Worm (Caenorhabditis elegans): Measurements from ENCODE around the gene F08G12.5.

F08G12.5 gene

DNA sequence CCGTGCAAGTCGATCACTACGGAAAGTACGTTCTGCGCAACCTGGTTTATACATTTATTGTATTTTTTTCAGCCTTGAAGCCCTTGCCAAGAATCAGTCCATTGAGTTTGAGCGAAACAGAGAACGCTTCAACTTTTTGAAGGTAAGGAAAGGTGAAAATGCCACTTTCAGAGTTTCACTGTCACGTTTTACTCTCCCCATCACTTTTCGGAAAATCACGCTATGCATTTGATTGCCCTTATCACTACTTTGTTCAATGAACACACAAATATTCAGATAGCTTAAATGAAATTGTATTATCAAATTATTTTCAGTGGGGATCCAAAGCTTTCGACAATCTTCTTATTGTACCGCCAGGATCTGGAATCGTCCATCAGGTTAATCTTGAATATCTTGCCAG lies 30.4 kb upstream of the F08G12.5 start:
- TF ChIP-seq F16B12.6 (tag; optimal IDR thresholded peaks at IDR 0.05) = no peak
- no peak for TF ChIP-seq sup-37 (GFP tag; optimal IDR thresholded peaks at IDR 0.05)
- TF ChIP-seq unc-62 (GFP tag; optimal IDR thresholded peaks at IDR 0.05) = no peak
- peak in 1 of 2 experiments; percentile 56 for TF ChIP-seq lin-35 (GFP tag; optimal IDR thresholded peaks at IDR 0.05)
- TF ChIP-seq lin-14 (GFP tag; optimal IDR thresholded peaks at IDR 0.05) = no peak
- peak; percentile 33 for TF ChIP-seq elt-2 (tag; optimal IDR thresholded peaks at IDR 0.05)
- TF ChIP-seq ama-1 (optimal IDR thresholded peaks at IDR 0.05) = no peak
- no peak for TF ChIP-seq pax-3 (tag; optimal IDR thresholded peaks at IDR 0.05)
- no peak for TF ChIP-seq tlp-1 (tag; optimal IDR thresholded peaks at IDR 0.05)
- TF ChIP-seq hpl-2 (GFP tag; optimal IDR thresholded peaks at IDR 0.05) = no peak
- no peak for TF ChIP-seq mab-9 (GFP tag; IDR thresholded peaks at IDR 0.05)
- no peak for TF ChIP-seq swsn-7 (tag; optimal IDR thresholded peaks at IDR 0.05)
- TF ChIP-seq alr-1 (tag; optimal IDR thresholded peaks at IDR 0.05; ENCODE audit: borderline replicate concordance) = no peak
- no peak for TF ChIP-seq efl-1 (optimal IDR thresholded peaks at IDR 0.05)
- TF ChIP-seq efl-1 (GFP tag; optimal IDR thresholded peaks at IDR 0.05 in 1 of 2) = peak in 1 of 2 experiments; percentile 73
- TF ChIP-seq hlh-17 (GFP tag; optimal IDR thresholded peaks at IDR 0.05; ENCODE audit: borderline replicate concordance) = no peak
- no peak for TF ChIP-seq efl-3 (GFP tag; optimal IDR thresholded peaks at IDR 0.05)
- no peak for TF ChIP-seq hlh-4 (tag; optimal IDR thresholded peaks at IDR 0.05)
- TF ChIP-seq aha-1 (tag; optimal IDR thresholded peaks at IDR 0.05) = no peak
- no peak for TF ChIP-seq ceh-63 (GFP tag; optimal IDR thresholded peaks at IDR 0.05)
- TF ChIP-seq fkh-4 (tag; optimal IDR thresholded peaks at IDR 0.05; ENCODE audit: borderline replicate concordance) = no peak
- no peak for TF ChIP-seq ceh-90 (tag; optimal IDR thresholded peaks at IDR 0.05)

DNA sequence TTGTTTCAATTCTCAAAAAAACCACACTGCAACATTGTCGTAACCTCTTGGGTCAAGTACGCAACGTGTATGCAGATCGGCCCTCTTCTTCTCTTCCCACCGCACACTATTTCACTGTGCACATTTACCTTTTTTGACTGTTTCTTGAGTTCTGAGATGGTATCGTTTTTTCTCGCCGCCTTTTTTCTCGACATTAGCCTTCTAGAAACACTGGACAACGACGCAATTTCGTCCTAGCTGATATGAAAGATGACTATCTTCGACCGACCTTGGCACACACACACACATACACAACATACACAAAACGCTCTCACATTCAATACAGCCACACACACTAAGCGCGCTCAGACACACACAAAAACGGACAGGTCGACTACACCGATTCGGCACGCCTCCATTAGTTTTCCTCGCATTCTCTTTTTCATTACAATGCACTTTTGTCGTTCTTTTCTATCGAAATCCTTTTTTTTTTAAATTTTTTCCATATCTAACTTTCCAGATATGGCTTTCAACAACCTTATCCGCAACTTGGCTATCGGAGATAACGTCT lies 29.4 kb upstream of the F08G12.5 start, which contains the start of gene aco-1:
Gene aco-1 (plus strand): TSS at position 500 of the 550 bp plus-strand sequence.
- TF ChIP-seq sox-4 (tag; optimal IDR thresholded peaks at IDR 0.05) (no peak), grh-1 (GFP tag; IDR thresholded peaks at IDR 0.05) (no peak), ets-5 (GFP tag; IDR thresholded peaks at IDR 0.05) (no peak), nhr-20 (tag; optimal IDR thresholded peaks at IDR 0.05) (peak; percentile 65), hlh-17 (GFP tag; optimal IDR thresholded peaks at IDR 0.05; ENCODE audit: borderline replicate concordance) (no peak), lin-39 (tag; optimal IDR thresholded peaks at IDR 0.05) (no peak), ztf-11 (tag; optimal IDR thresholded peaks at IDR 0.05) (no peak), ceh-88 (GFP tag; IDR thresholded peaks at IDR 0.05) (no peak), fkh-10 (GFP tag; optimal IDR thresholded peaks at IDR 0.05) (no peak), skn-1 (tag; optimal IDR thresholded peaks at IDR 0.05) (no peak), mep-1 (tag; optimal IDR thresholded peaks at IDR 0.05) (peak; percentile 50), lin-15B (tag; optimal IDR thresholded peaks at IDR 0.05) (no peak), lin-14 (GFP tag; optimal IDR thresholded peaks at IDR 0.05) (peak; percentile 78), unc-98 (GFP tag; IDR thresholded peaks at IDR 0.05) (no peak), swsn-7 (tag; optimal IDR thresholded peaks at IDR 0.05) (peak; percentile 34), snpc-4 (tag; optimal IDR thresholded peaks at IDR 0.05) (no peak), sup-37 (GFP tag; optimal IDR thresholded peaks at IDR 0.05) (no peak), lin-13 (GFP tag; optimal IDR thresholded peaks at IDR 0.05) (no peak), lin-35 (GFP tag; optimal IDR thresholded peaks at IDR 0.05) (peak; percentile 24 to 70), nhr-19 (GFP tag; conservative IDR thresholded peaks at IDR 0.05) (0 out of 2 replicates have a peak, but pooled peaks have one; percentile 33), Y116A8C.19 (tag; optimal IDR thresholded peaks at IDR 0.05; ENCODE audit: borderline replicate concordance) (no peak), nhr-85 (tag) (peak; percentile 93), elt-3 (tag; optimal IDR thresholded peaks at IDR 0.05) (peak in 2 of 6 experiments; percentile 34 to 40), ces-1 (GFP tag; optimal IDR thresholded peaks at IDR 0.05) (no peak), C04F5.9 (tag; optimal IDR thresholded peaks at IDR 0.05) (no peak), F16B12.6 (tag; optimal IDR thresholded peaks at IDR 0.05) (peak; percentile 80), mab-9 (GFP tag; IDR thresholded peaks at IDR 0.05) (no peak), ceh-90 (tag; optimal IDR thresholded peaks at IDR 0.05) (no peak), elt-2 (tag; optimal IDR thresholded peaks at IDR 0.05) (peak; percentile 69), vab-15 (tag; optimal IDR thresholded peaks at IDR 0.05) (no peak), nhr-77 (tag; optimal IDR thresholded peaks at IDR 0.05) (peak; percentile 9), lsy-2 (tag; optimal IDR thresholded peaks at IDR 0.05) (peak in 1 of 2 experiments; percentile 54), unc-86 (tag; optimal IDR thresholded peaks at IDR 0.05) (no peak), isw-1 (GFP tag; IDR thresholded peaks at IDR 0.05) (no peak), fos-1 (tag; optimal IDR thresholded peaks at IDR 0.05) (no peak), fkh-4 (tag; optimal IDR thresholded peaks at IDR 0.05; ENCODE audit: borderline replicate concordance) (no peak), efl-1 (optimal IDR thresholded peaks at IDR 0.05) (peak; percentile 27 to 31), efl-1 (GFP tag; optimal IDR thresholded peaks at IDR 0.05 in 1 of 2) (no peak), irx-1 (tag; optimal IDR thresholded peaks at IDR 0.05) (no peak), nhr-47 (tag; optimal IDR thresholded peaks at IDR 0.05) (peak; percentile 49)
